Fruit fly (Drosophila melanogaster): ENCODE data around the gene MtnC.
A peak's percentile ranks its signal among the peaks of the same experiment; 100 is the strongest.

The MtnC gene

DNA sequence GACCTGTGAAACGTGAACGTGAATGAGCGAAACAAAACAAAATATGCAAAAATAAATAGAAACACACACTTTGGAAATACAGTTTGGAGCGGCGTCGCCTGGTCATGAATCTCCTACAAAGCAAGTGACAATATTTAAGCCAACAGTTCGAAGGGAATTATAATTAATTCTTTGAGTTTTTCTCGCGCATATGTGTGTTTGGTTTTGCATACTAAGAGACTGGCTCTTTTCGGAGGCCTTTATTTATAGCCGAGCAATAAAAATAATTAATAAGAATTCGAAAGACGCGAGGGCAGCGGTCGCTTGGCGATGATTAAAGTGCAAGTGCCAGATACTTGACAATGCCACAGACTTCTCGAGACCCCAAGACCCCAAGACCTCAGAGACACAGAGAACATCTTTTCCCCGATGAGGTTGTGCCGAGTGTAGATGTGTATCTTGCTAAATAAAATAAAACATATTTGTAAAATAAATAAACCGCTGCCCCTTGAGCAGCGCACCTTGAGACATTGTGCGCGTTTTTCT lies 41.9 kb upstream of the MtnC start:
- TF ChIP-seq CG7101 (tag; optimal IDR thresholded peaks at IDR 0.05) (no peak), toe (GFP tag; optimal IDR thresholded peaks at IDR 0.05) (no peak), Clk (GFP tag; optimal IDR thresholded peaks at IDR 0.05) (no peak), CG5204 (GFP tag; optimal IDR thresholded peaks at IDR 0.05) (no peak), CG1620 (GFP tag; optimal IDR thresholded peaks at IDR 0.05) (no peak), Hr96 (GFP tag; optimal IDR thresholded peaks at IDR 0.05) (no peak), CG33017 (tag; optimal IDR thresholded peaks at IDR 0.05) (no peak), tj (GFP tag; optimal IDR thresholded peaks at IDR 0.05) (no peak), ovo (GFP tag; optimal IDR thresholded peaks at IDR 0.05) (no peak), bab1 (GFP tag; optimal IDR thresholded peaks at IDR 0.05) (no peak)

DNA sequence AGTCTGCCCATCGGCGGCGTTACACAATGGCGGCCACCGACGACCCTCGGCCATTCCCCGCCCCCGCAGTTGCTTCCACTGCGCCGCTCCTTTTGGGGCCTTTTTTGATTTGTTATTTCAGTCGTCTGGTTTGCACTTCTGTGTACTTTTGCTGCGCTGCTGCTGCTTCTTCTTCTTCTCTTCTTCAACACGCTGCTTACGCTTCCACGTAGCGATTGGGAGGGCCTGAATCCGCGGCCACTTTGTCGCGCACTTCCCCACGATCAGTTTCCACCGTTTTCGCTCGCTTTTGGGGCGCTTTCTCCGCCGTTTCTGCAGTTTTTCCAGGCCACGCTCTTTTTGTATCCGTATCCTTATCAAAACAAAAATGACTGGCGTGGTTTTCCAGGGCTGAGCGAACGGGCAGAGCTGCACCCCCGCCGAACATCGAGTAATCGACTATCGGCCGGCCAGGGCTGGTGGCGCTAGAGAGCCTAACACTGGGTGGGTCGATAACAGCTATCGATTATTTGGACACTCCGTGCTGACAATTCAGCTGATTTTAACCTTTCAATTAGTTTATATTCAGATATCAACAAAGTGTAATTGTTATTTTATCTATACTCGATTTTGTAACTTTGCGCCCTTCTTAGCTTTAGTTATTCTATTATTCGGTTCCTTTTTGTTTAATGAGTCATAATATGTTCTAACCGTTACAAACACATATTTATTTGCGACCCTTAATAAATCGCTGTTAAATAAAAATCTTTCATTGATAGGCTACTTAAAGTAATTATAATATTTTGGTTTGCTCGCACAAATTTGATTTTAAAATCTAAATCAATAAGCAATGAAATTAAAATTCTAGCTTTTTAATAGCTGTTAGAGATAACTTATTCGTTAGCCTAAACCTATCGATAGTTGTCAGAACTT lies 32.3 kb upstream of the MtnC start, which contains the start of the genes CG4360 and Sirt2:
TSS of gene CG4360 (minus strand) at position 432 of the 912 bp plus-strand sequence.
TSS of gene Sirt2 (plus strand) at position 894 of the 912 bp plus-strand sequence.
- TF ChIP-seq CG12768 (GFP tag; optimal IDR thresholded peaks at IDR 0.05) (peak; percentile 11), Clk (GFP tag; optimal IDR thresholded peaks at IDR 0.05) (peak; percentile 65), CG11617 (GFP tag; optimal IDR thresholded peaks at IDR 0.05) (peak; percentile 55), CG7101 (tag; optimal IDR thresholded peaks at IDR 0.05) (peak; percentile 9), cic (GFP tag; optimal IDR thresholded peaks at IDR 0.05) (peak; percentile 51), CG33017 (tag; optimal IDR thresholded peaks at IDR 0.05) (no peak), CG5204 (GFP tag; optimal IDR thresholded peaks at IDR 0.05) (peak; percentile 45), tj (GFP tag; optimal IDR thresholded peaks at IDR 0.05) (peak; percentile 66), cnc (optimal IDR thresholded peaks at IDR 0.05) (peak in 1 of 2 experiments; percentile 5), CG1620 (GFP tag; optimal IDR thresholded peaks at IDR 0.05) (peak; percentile 69), Mnt (GFP tag; optimal IDR thresholded peaks at IDR 0.05) (peak; percentile 92), pad (GFP tag; optimal IDR thresholded peaks at IDR 0.05) (peak; percentile 36), toe (GFP tag; optimal IDR thresholded peaks at IDR 0.05) (peak; percentile 65), bab1 (GFP tag; optimal IDR thresholded peaks at IDR 0.05) (peak; percentile 78), kay (GFP tag; ENCODE audit: borderline replicate concordance) (no peak), Crg-1 (GFP tag; optimal IDR thresholded peaks at IDR 0.05) (no peak), ovo (GFP tag; optimal IDR thresholded peaks at IDR 0.05) (peak; percentile 26), Hr96 (GFP tag; optimal IDR thresholded peaks at IDR 0.05) (peak; percentile 66), CG7045 (GFP tag; optimal IDR thresholded peaks at IDR 0.05) (peak; percentile 32), CG14711 (tag; optimal IDR thresholded peaks at IDR 0.05) (no peak)

dm6 chr3R:20332688-20333087 lies 27.4 kb upstream of the MtnC start:
- TF ChIP-seq CG12768 (GFP tag; optimal IDR thresholded peaks at IDR 0.05) (no peak), Mnt (GFP tag; optimal IDR thresholded peaks at IDR 0.05) (no peak), CG33017 (tag; optimal IDR thresholded peaks at IDR 0.05) (no peak), pad (GFP tag; optimal IDR thresholded peaks at IDR 0.05) (no peak), tj (GFP tag; optimal IDR thresholded peaks at IDR 0.05) (no peak), CG14711 (tag; optimal IDR thresholded peaks at IDR 0.05) (no peak), CG7045 (GFP tag; optimal IDR thresholded peaks at IDR 0.05) (no peak), cnc (optimal IDR thresholded peaks at IDR 0.05) (no peak), CG11617 (GFP tag; optimal IDR thresholded peaks at IDR 0.05) (no peak), toe (GFP tag; optimal IDR thresholded peaks at IDR 0.05) (no peak), cic (GFP tag; optimal IDR thresholded peaks at IDR 0.05) (no peak), kay (GFP tag; ENCODE audit: borderline replicate concordance) (no peak), ovo (GFP tag; optimal IDR thresholded peaks at IDR 0.05) (no peak), Clk (GFP tag; optimal IDR thresholded peaks at IDR 0.05) (no peak), CG5204 (GFP tag; optimal IDR thresholded peaks at IDR 0.05) (no peak), CG7101 (tag; optimal IDR thresholded peaks at IDR 0.05) (no peak)

DNA sequence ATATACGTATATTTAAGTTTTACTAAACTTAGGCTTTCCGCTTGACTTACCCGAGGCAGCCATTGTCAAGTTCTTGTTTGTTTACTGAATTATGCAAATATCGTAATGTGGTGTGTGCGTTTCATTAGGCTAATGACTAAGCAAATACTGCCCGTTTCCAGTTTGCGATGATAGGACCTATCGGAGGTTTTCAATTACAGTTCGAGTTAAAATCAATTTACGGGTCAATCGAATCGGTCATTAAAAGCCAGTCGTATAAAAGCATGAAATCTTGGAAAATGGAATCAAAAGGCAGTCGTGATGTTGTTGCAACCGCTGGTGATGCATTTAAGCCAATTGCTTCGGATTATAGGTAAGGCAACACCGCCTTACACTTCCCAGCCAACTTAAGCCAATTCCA lies 21.4 kb upstream of the MtnC start, which contains the start of gene Ir92a:
TSS of gene Ir92a (plus strand) at position 301 of the 400 bp plus-strand sequence.
- TF ChIP-seq cnc (optimal IDR thresholded peaks at IDR 0.05) (no peak), Crg-1 (GFP tag; optimal IDR thresholded peaks at IDR 0.05) (no peak), CG14711 (tag; optimal IDR thresholded peaks at IDR 0.05) (no peak)

DNA sequence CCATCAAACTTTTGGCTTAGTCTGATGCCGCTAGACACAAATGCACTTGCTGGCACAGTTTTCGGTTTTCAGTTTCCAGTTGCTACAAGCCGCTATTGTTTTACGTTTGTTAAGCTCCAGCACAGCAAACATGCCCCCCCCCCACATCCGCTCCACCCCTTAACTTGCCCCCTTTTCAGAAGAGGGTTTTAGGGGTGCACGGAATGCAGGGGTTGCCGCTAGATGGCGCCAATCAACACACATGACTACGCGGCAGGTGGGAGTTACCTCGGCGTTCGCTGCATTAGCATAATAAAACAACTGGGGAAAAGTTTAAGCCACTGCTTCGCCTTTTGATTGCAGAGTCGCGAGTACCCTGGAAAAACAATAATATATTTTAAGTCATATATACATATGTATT lies 13.2 kb upstream of the MtnC start:
- TF ChIP-seq CG14711 (tag; optimal IDR thresholded peaks at IDR 0.05): no peak
- TF ChIP-seq bab1 (GFP tag; optimal IDR thresholded peaks at IDR 0.05): no peak
- no peak for TF ChIP-seq ovo (GFP tag; optimal IDR thresholded peaks at IDR 0.05)
- TF ChIP-seq Hr96 (GFP tag; optimal IDR thresholded peaks at IDR 0.05): no peak
- no peak for TF ChIP-seq CG7101 (tag; optimal IDR thresholded peaks at IDR 0.05)
- no peak for TF ChIP-seq tj (GFP tag; optimal IDR thresholded peaks at IDR 0.05)
- TF ChIP-seq cnc (optimal IDR thresholded peaks at IDR 0.05): no peak
- no peak for TF ChIP-seq CG1620 (GFP tag; optimal IDR thresholded peaks at IDR 0.05)
- TF ChIP-seq CG7045 (GFP tag; optimal IDR thresholded peaks at IDR 0.05): no peak
- TF ChIP-seq Clk (GFP tag; optimal IDR thresholded peaks at IDR 0.05): no peak
- TF ChIP-seq Crg-1 (GFP tag; optimal IDR thresholded peaks at IDR 0.05): no peak
- no peak for TF ChIP-seq CG33017 (tag; optimal IDR thresholded peaks at IDR 0.05)
- no peak for TF ChIP-seq toe (GFP tag; optimal IDR thresholded peaks at IDR 0.05)
- TF ChIP-seq cic (GFP tag; optimal IDR thresholded peaks at IDR 0.05): no peak
- no peak for TF ChIP-seq Mnt (GFP tag; optimal IDR thresholded peaks at IDR 0.05)
- no peak for TF ChIP-seq pad (GFP tag; optimal IDR thresholded peaks at IDR 0.05)
- TF ChIP-seq CG5204 (GFP tag; optimal IDR thresholded peaks at IDR 0.05): no peak
- no peak for TF ChIP-seq CG12768 (GFP tag; optimal IDR thresholded peaks at IDR 0.05)

- TF ChIP-seq CG12768 (GFP tag; optimal IDR thresholded peaks at IDR 0.05): no peak
- TF ChIP-seq ovo (GFP tag; optimal IDR thresholded peaks at IDR 0.05): no peak
- no peak for TF ChIP-seq CG7045 (GFP tag; optimal IDR thresholded peaks at IDR 0.05)
- no peak for TF ChIP-seq Hr96 (GFP tag; optimal IDR thresholded peaks at IDR 0.05)
- TF ChIP-seq CG5204 (GFP tag; optimal IDR thresholded peaks at IDR 0.05): no peak
- no peak for TF ChIP-seq bab1 (GFP tag; optimal IDR thresholded peaks at IDR 0.05)
- no peak for TF ChIP-seq Clk (GFP tag; optimal IDR thresholded peaks at IDR 0.05)
- no peak for TF ChIP-seq Mnt (GFP tag; optimal IDR thresholded peaks at IDR 0.05)
- TF ChIP-seq toe (GFP tag; optimal IDR thresholded peaks at IDR 0.05): no peak
- no peak for TF ChIP-seq Crg-1 (GFP tag; optimal IDR thresholded peaks at IDR 0.05)
- TF ChIP-seq cic (GFP tag; optimal IDR thresholded peaks at IDR 0.05): no peak
- TF ChIP-seq CG11617 (GFP tag; optimal IDR thresholded peaks at IDR 0.05): no peak
Measured at dm6 chr3R:20350278-20350677, 9.8 kb upstream of the MtnC start.
